Worm (Caenorhabditis elegans) whole organism, L1 larva: ENCODE data around the gene R09F10.3.

ENCODE experiments used
- C16A3.4 ChIP-seq: fragments of 150-350 bp; optimal IDR thresholded peaks from 2 replicates; lab custom pipeline; 2014; ENCODE audit warnings: missing biosample characterization, missing genetic modification characterization
- C34B4.2 ChIP-seq: sonication (generic microtip); optimal IDR thresholded peaks from 2 replicates; lab custom pipeline; 2017; ENCODE audit warnings: mild to moderate bottlenecking, missing genetic modification characterization, missing compliant biosample characterization
- F16B12.6 ChIP-seq: fragments of 150-350 bp; optimal IDR thresholded peaks from 2 replicates; lab custom pipeline; 2014; ENCODE audit warnings: missing biosample characterization, missing genetic modification characterization
- aha-1 ChIP-seq: fragments of 150-350 bp; optimal IDR thresholded peaks from 2 replicates; lab custom pipeline; 2014; ENCODE audit warnings: missing biosample characterization, missing genetic modification characterization
- aly-2 ChIP-seq: fragments of 150-350 bp; optimal IDR thresholded peaks from 2 replicates; lab custom pipeline; 2014; ENCODE audit warnings: missing biosample characterization, missing genetic modification characterization
- ama-1 ChIP-seq: fragments of 150-350 bp; optimal IDR thresholded peaks from 2 replicates; lab custom pipeline; 2014
- ceh-8 ChIP-seq: fragments of 200-800 bp; sonication (Bioruptor generic); optimal IDR thresholded peaks from 2 replicates; lab custom pipeline; 2018; ENCODE audit warnings: mild to moderate bottlenecking, missing genetic modification characterization, moderate library complexity, missing compliant biosample characterization
- ceh-82 ChIP-seq, 3 experiments: fragments of 150-350 bp in 1 of 3; sonication (generic microtip) in 2 of 3; optimal IDR thresholded peaks; 2 replicates each; lab custom pipeline; 2014 to 2017; ENCODE audit warnings: missing biosample characterization in 3 of 3, missing genetic modification characterization in 3 of 3
- ceh-88 ChIP-seq: fragments of 200-800 bp; sonication (Bioruptor generic); IDR thresholded peaks from 2 replicates; pipeline ENCODE4 v1.3.6; 2022; ENCODE audit warnings: missing genetic modification characterization, missing compliant biosample characterization
- ceh-90 ChIP-seq: sonication (generic microtip); optimal IDR thresholded peaks from 2 replicates; lab custom pipeline; 2016; ENCODE audit warnings: missing genetic modification characterization, missing compliant biosample characterization
- dpl-1 ChIP-seq, 3 experiments: fragments of 150-350 bp in 2 of 3; sonication (generic microtip) in 1 of 3; optimal IDR thresholded peaks; 2 replicates each; lab custom pipeline; 2014 to 2017; ENCODE audit warnings: missing biosample characterization in 3 of 3, missing genetic modification characterization in 3 of 3, missing genetic modification reagents in 3 of 3
- dsc-1 ChIP-seq: sonication (generic microtip); optimal IDR thresholded peaks from 2 replicates; lab custom pipeline; 2016; ENCODE audit warnings: mild to moderate bottlenecking, missing genetic modification characterization, missing compliant biosample characterization
- efl-1 ChIP-seq, 4 experiments: fragments of 150-350 bp; optimal IDR thresholded peaks in 3 of 4; peaks in 1 of 4; 1 replicate in 1 of 4; 2 replicates in 3 of 4; lab custom pipeline; 2014; ENCODE audit warnings: missing biosample characterization in 2 of 4, missing genetic modification characterization in 2 of 4, missing genetic modification reagents in 2 of 4
- elt-2 ChIP-seq: sonication (generic microtip); optimal IDR thresholded peaks from 2 replicates; lab custom pipeline; 2016; ENCODE audit warnings: missing genetic modification characterization, mild to moderate bottlenecking, inconsistent platforms, missing compliant biosample characterization, missing genetic modification reagents
- ets-5 ChIP-seq: fragments of 200-800 bp; sonication (Bioruptor generic); IDR thresholded peaks from 2 replicates; pipeline ENCODE4 v1.3.6; 2022; ENCODE audit warnings: missing genetic modification characterization, missing compliant biosample characterization
- fkh-10 ChIP-seq: sonication (generic microtip); optimal IDR thresholded peaks from 2 replicates; lab custom pipeline; 2017; ENCODE audit warnings: missing biosample characterization, missing genetic modification reagents, missing genetic modification characterization
- fkh-4 ChIP-seq: sonication (generic microtip); optimal IDR thresholded peaks from 2 replicates; lab custom pipeline; 2016; ENCODE audit warnings: missing compliant biosample characterization, missing genetic modification characterization, borderline replicate concordance
- fkh-8 ChIP-seq: sonication (generic microtip); optimal IDR thresholded peaks from 2 replicates; lab custom pipeline; 2016; ENCODE audit warnings: mild to moderate bottlenecking, missing genetic modification characterization, missing compliant biosample characterization
- fos-1 ChIP-seq: fragments of 150-350 bp; optimal IDR thresholded peaks from 2 replicates; lab custom pipeline; 2014; ENCODE audit warnings: missing biosample characterization, missing genetic modification characterization
- grh-1 ChIP-seq: fragments of 200-800 bp; sonication (Bioruptor generic); IDR thresholded peaks from 2 replicates; pipeline ENCODE4 v1.3.6; 2022; ENCODE audit warnings: missing genetic modification reagents, missing genetic modification characterization, missing compliant biosample characterization
- hlh-17 ChIP-seq: fragments of 200-800 bp; sonication (Bioruptor generic); optimal IDR thresholded peaks from 2 replicates; lab custom pipeline; 2018; ENCODE audit warnings: missing genetic modification characterization, mild to moderate bottlenecking, missing compliant biosample characterization, moderate library complexity, borderline replicate concordance
- hlh-4 ChIP-seq: sonication (generic microtip); optimal IDR thresholded peaks from 2 replicates; lab custom pipeline; 2016; ENCODE audit warnings: mild to moderate bottlenecking, missing genetic modification characterization, missing compliant biosample characterization
- hpl-2 ChIP-seq: fragments of 150-350 bp; optimal IDR thresholded peaks from 2 replicates; lab custom pipeline; 2014; ENCODE audit warnings: missing biosample characterization, missing genetic modification reagents, missing genetic modification characterization
- isw-1 ChIP-seq: fragments of 200-800 bp; sonication (Bioruptor generic); IDR thresholded peaks from 2 replicates; pipeline ENCODE4 v1.3.6; 2022; ENCODE audit warnings: missing genetic modification characterization, missing compliant biosample characterization
- jun-1 ChIP-seq: fragments of 150-350 bp; optimal IDR thresholded peaks from 2 replicates; lab custom pipeline; 2014; ENCODE audit warnings: missing biosample characterization, missing genetic modification reagents, missing genetic modification characterization
- lin-15B ChIP-seq: fragments of 150-350 bp; sonication (generic microtip); optimal IDR thresholded peaks from 3 replicates; lab custom pipeline; 2014; ENCODE audit warnings: missing biosample characterization, missing genetic modification characterization
- lin-35 ChIP-seq, 2 experiments: fragments of 150-350 bp; optimal IDR thresholded peaks; 2 replicates each; lab custom pipeline; 2014; ENCODE audit warnings: missing biosample characterization in 2 of 2, missing genetic modification characterization in 2 of 2, missing genetic modification reagents in 2 of 2
- lsy-2 ChIP-seq, 2 experiments: fragments of 150-350 bp; optimal IDR thresholded peaks; 2 replicates each; lab custom pipeline; 2014; ENCODE audit warnings: missing biosample characterization in 2 of 2, missing genetic modification characterization in 2 of 2
- mdl-1 ChIP-seq, 2 experiments: fragments of 150-350 bp; optimal IDR thresholded peaks; 2 replicates each; lab custom pipeline; 2014 to 2017; ENCODE audit warnings: missing biosample characterization in 2 of 2, missing genetic modification characterization in 2 of 2, inconsistent platforms in 1 of 2
- mef-2 ChIP-seq: fragments of 150-350 bp; optimal IDR thresholded peaks from 2 replicates; lab custom pipeline; 2014; ENCODE audit warnings: missing biosample characterization, missing genetic modification characterization
- nhr-11 ChIP-seq: fragments of 150-350 bp; optimal IDR thresholded peaks from 2 replicates; lab custom pipeline; 2014; ENCODE audit warnings: missing biosample characterization, missing genetic modification characterization
- nhr-12 ChIP-seq: sonication (generic microtip); optimal IDR thresholded peaks from 2 replicates; lab custom pipeline; 2017; ENCODE audit warnings: missing biosample characterization, missing genetic modification characterization
- nhr-20 ChIP-seq: sonication (generic microtip); optimal IDR thresholded peaks from 2 replicates; lab custom pipeline; 2016; ENCODE audit warnings: mild to moderate bottlenecking, missing genetic modification characterization, missing compliant biosample characterization
- nhr-28 ChIP-seq: fragments of 150-350 bp; optimal IDR thresholded peaks from 2 replicates; lab custom pipeline; 2014; ENCODE audit warnings: missing biosample characterization, missing genetic modification characterization
- nhr-76 ChIP-seq: sonication (generic microtip); optimal IDR thresholded peaks from 2 replicates; lab custom pipeline; 2017; ENCODE audit warnings: missing biosample characterization, missing genetic modification characterization
- nhr-77 ChIP-seq: fragments of 150-350 bp; optimal IDR thresholded peaks from 2 replicates; lab custom pipeline; 2014; ENCODE audit warnings: missing biosample characterization, missing genetic modification characterization
- nhr-85 ChIP-seq: sonication (generic microtip); peaks from one replicate; lab custom pipeline; 2016; ENCODE audit warnings: missing genetic modification characterization, inconsistent platforms, missing compliant biosample characterization
- pax-3 ChIP-seq: fragments of 200-800 bp; sonication (Bioruptor generic); optimal IDR thresholded peaks from 2 replicates; lab custom pipeline; 2018; ENCODE audit warnings: mild to moderate bottlenecking, missing genetic modification characterization, moderate library complexity, missing compliant biosample characterization
- rnt-1 ChIP-seq: sonication (generic microtip); optimal IDR thresholded peaks from 2 replicates; lab custom pipeline; 2016; ENCODE audit warnings: mild to moderate bottlenecking, missing genetic modification characterization, moderate library complexity, missing compliant biosample characterization
- skn-1 ChIP-seq: fragments of 150-350 bp; optimal IDR thresholded peaks from 2 replicates; lab custom pipeline; 2014; ENCODE audit warnings: missing biosample characterization, missing genetic modification characterization
- snpc-4 ChIP-seq: fragments of 150-350 bp; optimal IDR thresholded peaks from 2 replicates; lab custom pipeline; 2014; ENCODE audit warnings: missing biosample characterization, missing genetic modification characterization
- snu-23 ChIP-seq: sonication (generic microtip); optimal IDR thresholded peaks from 2 replicates; lab custom pipeline; 2016; ENCODE audit warnings: missing genetic modification characterization, missing compliant biosample characterization
- sptf-1 ChIP-seq: fragments of 150-350 bp; optimal IDR thresholded peaks from 2 replicates; lab custom pipeline; 2014; ENCODE audit warnings: missing biosample characterization, missing genetic modification characterization
- sup-37 ChIP-seq: fragments of 200-800 bp; sonication (Bioruptor generic); optimal IDR thresholded peaks from 2 replicates; lab custom pipeline; 2018; ENCODE audit warnings: mild to moderate bottlenecking, missing genetic modification characterization, missing compliant biosample characterization
- unc-130 ChIP-seq: fragments of 150-350 bp; optimal IDR thresholded peaks from 2 replicates; lab custom pipeline; 2017; ENCODE audit warnings: missing biosample characterization, missing genetic modification characterization, inconsistent platforms
- unc-86 ChIP-seq: sonication (generic microtip); optimal IDR thresholded peaks from 2 replicates; lab custom pipeline; 2016; ENCODE audit warnings: missing genetic modification characterization, missing compliant biosample characterization
- unc-98 ChIP-seq: fragments of 200-800 bp; sonication (Bioruptor generic); IDR thresholded peaks from 2 replicates; pipeline ENCODE4 v1.3.6; 2022; ENCODE audit warnings: missing genetic modification characterization, missing compliant biosample characterization
- vab-15 ChIP-seq: sonication (generic microtip); optimal IDR thresholded peaks from 2 replicates; lab custom pipeline; 2017; ENCODE audit warnings: missing genotype, mild to moderate bottlenecking, missing genetic modification characterization, missing compliant biosample characterization
- ztf-11 ChIP-seq, 2 experiments: sonication (generic microtip); optimal IDR thresholded peaks; 2 replicates each; lab custom pipeline; 2016 to 2017; ENCODE audit warnings: missing genetic modification characterization in 2 of 2, missing biosample characterization in 1 of 2, missing compliant biosample characterization in 1 of 2
- ztf-4 ChIP-seq: fragments of 150-350 bp; optimal IDR thresholded peaks from 2 replicates; lab custom pipeline; 2014; ENCODE audit warnings: missing biosample characterization, missing genetic modification characterization

Gene R09F10.3

ce11 chrX:8286740-8287299 lies 7.6 kb upstream of the R09F10.3 start, which contains the start of gene sec-16A.2 (continued):
- peak in 2 of 3 experiments; percentile 48 to 51 for TF ChIP-seq dpl-1 (GFP tag; optimal IDR thresholded peaks at IDR 0.05; lab: Kevin White, UChicago)
- peak in 1 of 2 experiments; percentile 78 for TF ChIP-seq mdl-1 (tag; optimal IDR thresholded peaks at IDR 0.05; lab: Kevin White, UChicago)
- TF ChIP-seq ama-1 (lab: Kevin White, UChicago), result no peak
- peak; percentile 14 for TF ChIP-seq dsc-1 (tag; lab: Kevin White, UChicago)
- TF ChIP-seq unc-86 (tag; lab: Kevin White, UChicago), result no peak
- peak; percentile 21 for TF ChIP-seq fkh-8 (tag; lab: Kevin White, UChicago)
- no peak for TF ChIP-seq pax-3 (tag; lab: Kevin White, UChicago)
- TF ChIP-seq ceh-8 (GFP tag; lab: Kevin White, UChicago), result no peak
- no peak for TF ChIP-seq sup-37 (GFP tag; lab: Kevin White, UChicago)
- TF ChIP-seq nhr-28 (tag; lab: Kevin White, UChicago), result no peak
- TF ChIP-seq aha-1 (tag; lab: Kevin White, UChicago), result no peak
- TF ChIP-seq snpc-4 (tag; lab: Kevin White, UChicago), result no peak
- peak; percentile 27 for TF ChIP-seq skn-1 (tag; lab: Kevin White, UChicago)
- no peak for TF ChIP-seq fkh-10 (GFP tag; lab: Kevin White, UChicago)
- no peak for TF ChIP-seq ztf-4 (tag; lab: Kevin White, UChicago)
- peak; percentile 48 for TF ChIP-seq lin-15B (tag; lab: Kevin White, UChicago)
- TF ChIP-seq nhr-77 (tag; lab: Kevin White, UChicago), result peak; percentile 25
- TF ChIP-seq ceh-88 (GFP tag; lab: Robert Waterston, UW), result no peak
- no peak for TF ChIP-seq elt-2 (tag; lab: Kevin White, UChicago)
- peak; percentile 82 for TF ChIP-seq nhr-85 (tag; lab: Kevin White, UChicago)
- TF ChIP-seq C16A3.4 (tag; lab: Kevin White, UChicago), result peak; percentile 55
- peak; percentile 4 for TF ChIP-seq jun-1
- no peak for TF ChIP-seq fkh-4 (tag; lab: Kevin White, UChicago)
- peak; percentile 34 for TF ChIP-seq fos-1
- TF ChIP-seq rnt-1 (tag; lab: Kevin White, UChicago), result peak; percentile 61
- peak; percentile 52 to 75 for TF ChIP-seq lin-35 (GFP tag; optimal IDR thresholded peaks at IDR 0.05; lab: Kevin White, UChicago)
- peak in 1 of 2 experiments; percentile 1 for TF ChIP-seq ztf-11 (tag; optimal IDR thresholded peaks at IDR 0.05; lab: Kevin White, UChicago)
- no peak for TF ChIP-seq nhr-12 (tag; lab: Kevin White, UChicago)
- no peak for TF ChIP-seq nhr-11 (tag; lab: Kevin White, UChicago)
- no peak for TF ChIP-seq sptf-1 (tag; lab: Kevin White, UChicago)
- no peak for TF ChIP-seq hpl-2 (GFP tag; lab: Kevin White, UChicago)
- TF ChIP-seq efl-1 (optimal IDR thresholded peaks at IDR 0.05; lab: Kevin White, UChicago), result peak; percentile 42 to 71
- TF ChIP-seq efl-1 (GFP tag; optimal IDR thresholded peaks at IDR 0.05 in 1 of 2; lab: Kevin White, UChicago), result peak in 1 of 2 experiments; percentile 19
- no peak for TF ChIP-seq unc-98 (GFP tag; lab: Robert Waterston, UW)
- TF ChIP-seq F16B12.6 (tag; lab: Kevin White, UChicago), result no peak
- peak; percentile 21 for TF ChIP-seq isw-1 (GFP tag; lab: Robert Waterston, UW)
- TF ChIP-seq nhr-76, result no peak
- TF ChIP-seq aly-2 (tag; lab: Kevin White, UChicago), result no peak
- no peak for TF ChIP-seq C34B4.2 (tag; lab: Kevin White, UChicago)
- no peak for TF ChIP-seq hlh-17
- TF ChIP-seq ceh-90 (tag; lab: Kevin White, UChicago), result no peak
- no peak for TF ChIP-seq hlh-4 (tag; lab: Kevin White, UChicago)
- peak; percentile 42 to 67 (median 49) for TF ChIP-seq ceh-82 (tag; optimal IDR thresholded peaks at IDR 0.05; lab: Kevin White, UChicago)
- TF ChIP-seq snu-23 (GFP tag; lab: Kevin White, UChicago), result peak; percentile 73
- TF ChIP-seq mef-2 (tag; lab: Kevin White, UChicago), result no peak
- TF ChIP-seq ets-5 (GFP tag; lab: Robert Waterston, UW), result no peak
- TF ChIP-seq vab-15 (tag; lab: Kevin White, UChicago), result peak; percentile 67
- peak; percentile 57 to 80 for TF ChIP-seq lsy-2 (tag; optimal IDR thresholded peaks at IDR 0.05; lab: Kevin White, UChicago)
- TF ChIP-seq unc-130 (tag; lab: Kevin White, UChicago), result peak; percentile 7
- no peak for TF ChIP-seq grh-1
- TF ChIP-seq nhr-20 (tag; lab: Kevin White, UChicago), result peak; percentile 68
